Worm (Caenorhabditis elegans) whole organism, mixed stage, embryonic: ENCODE measurements around the gene C44B11.6.

Source experiments
- M03D4.4 ChIP-seq: sonication (generic microtip); optimal IDR thresholded peaks from 2 replicates; lab custom pipeline; 2017; ENCODE audit warnings: mild to moderate bottlenecking, missing genetic modification characterization, missing compliant biosample characterization
- lsy-2 ChIP-seq: fragments of 150-350 bp; optimal IDR thresholded peaks from 2 replicates; lab custom pipeline; 2014; ENCODE audit warnings: missing biosample characterization, missing genetic modification characterization
- pha-4 ChIP-seq: fragments of 150-350 bp; optimal IDR thresholded peaks from 2 replicates; lab custom pipeline; 2018; ENCODE audit warnings: missing biosample characterization, missing genetic modification reagents, missing genetic modification characterization

- TF ChIP-seq lsy-2 (tag; lab: Kevin White, UChicago) (no peak), pha-4 (tag; lab: Kevin White, UChicago) (no peak), M03D4.4 (tag; lab: Kevin White, UChicago) (no peak)
These were observed 25.8 kb upstream of the C44B11.6 start, which contains the start of gene nipa-1 for ce11 chrIII:3127074-3127596.
